Fruit fly (Drosophila melanogaster): ENCODE measurements around the gene CG14017.

dm6 chr2L:5539034-5539433 is 14.7 kb upstream of the CG14017 start, which contains the start of gene CG14015:
- TF ChIP-seq pan (optimal IDR thresholded peaks at IDR 0.05) (no peak), CG8478 (optimal IDR thresholded peaks at IDR 0.05) (no peak), EcR (GFP tag; optimal IDR thresholded peaks at IDR 0.05) (no peak), usp (GFP tag; optimal IDR thresholded peaks at IDR 0.05) (no peak), Dll (optimal IDR thresholded peaks at IDR 0.05) (no peak)
